Fruit fly (Drosophila melanogaster): Measurements from ENCODE around the gene Vha100-1.

The Vha100-1 gene

dm6 chr3R:29157418-29158398, 26.7 kb downstream of the Vha100-1 start, which contains the start of gene rdog (continued):
- TF ChIP-seq CG34224 (GFP tag; IDR thresholded peaks at IDR 0.05; ENCODE audit: partially characterized antibody) = peak; percentile 42; the same call in 1 of the 3 replicates
- TF ChIP-seq Mrtf (GFP tag; IDR thresholded peaks at IDR 0.05) = peak; percentile 35; the same call in 1 of the 3 replicates
- TF ChIP-seq stwl (tag; optimal IDR thresholded peaks at IDR 0.05) = peak; percentile 48
- TF ChIP-seq dan (GFP tag; IDR thresholded peaks at IDR 0.05) = no peak
- TF ChIP-seq CG10274 (GFP tag; optimal IDR thresholded peaks at IDR 0.05) = peak; percentile 46
- TF ChIP-seq CG11093 (GFP tag; IDR thresholded peaks at IDR 0.05) = 0 out of 3 replicates have a peak, but pooled peaks have one; percentile 43
- TF ChIP-seq btn (GFP tag; optimal IDR thresholded peaks at IDR 0.05) = peak; percentile 62
- TF ChIP-seq NC2β (GFP tag; optimal IDR thresholded peaks at IDR 0.05) = peak; percentile 85
- TF ChIP-seq vfl (GFP tag; optimal IDR thresholded peaks at IDR 0.05) = peak; percentile 49
- no peak for TF ChIP-seq Eip74EF (GFP tag; optimal IDR thresholded peaks at IDR 0.05)
- TF ChIP-seq hbn (GFP tag; IDR thresholded peaks at IDR 0.05; ENCODE audit: partially characterized antibody) = no peak
- TF ChIP-seq psq (GFP tag; optimal IDR thresholded peaks at IDR 0.05) = peak; percentile 48
- TF ChIP-seq CG5180 (GFP tag; optimal IDR thresholded peaks at IDR 0.05) = peak; percentile 57
- TF ChIP-seq lab (GFP tag; optimal IDR thresholded peaks at IDR 0.05) = peak; percentile 84
- TF ChIP-seq Lhr (GFP tag; optimal IDR thresholded peaks at IDR 0.05) = peak; percentile 34
- TF ChIP-seq Oli (tag; optimal IDR thresholded peaks at IDR 0.05) = peak; percentile 83
- no peak for TF ChIP-seq CG2889 (GFP tag; IDR thresholded peaks at IDR 0.05)
- no peak for TF ChIP-seq Dp (GFP tag; optimal IDR thresholded peaks at IDR 0.05)
- peak; percentile 79 for TF ChIP-seq CG9817 (tag; optimal IDR thresholded peaks at IDR 0.05)
- TF ChIP-seq Meics (GFP tag; optimal IDR thresholded peaks at IDR 0.05) = peak; percentile 81
- no peak for TF ChIP-seq CG43689 (GFP tag; IDR thresholded peaks at IDR 0.05)
- TF ChIP-seq CG31224 (GFP tag; IDR thresholded peaks at IDR 0.05) = no peak; the same call in 1 of the 2 replicates
- peak; percentile 72 for TF ChIP-seq nom (GFP tag; optimal IDR thresholded peaks at IDR 0.05)
- TF ChIP-seq fru (optimal IDR thresholded peaks at IDR 0.05) = no peak
- TF ChIP-seq Ravus (GFP tag; IDR thresholded peaks at IDR 0.05) = no peak
- TF ChIP-seq unc-4 (GFP tag; IDR thresholded peaks at IDR 0.05; ENCODE audit: partially characterized antibody) = no peak
- TF ChIP-seq Sox100B (GFP tag; optimal IDR thresholded peaks at IDR 0.05) = no peak
- TF ChIP-seq Doc3 (GFP tag; IDR thresholded peaks at IDR 0.05; ENCODE audit: partially characterized antibody) = no peak
- TF ChIP-seq CG13894 (tag; optimal IDR thresholded peaks at IDR 0.05) = peak; percentile 89
- TF ChIP-seq Dfd (GFP tag; optimal IDR thresholded peaks at IDR 0.05) = no peak
- 0 out of 3 replicates have a peak, but pooled peaks have one; percentile 39 for TF ChIP-seq CG2199 (GFP tag; IDR thresholded peaks at IDR 0.05)
- TF ChIP-seq CG13287 (GFP tag; IDR thresholded peaks at IDR 0.05; ENCODE audit: partially characterized antibody) = peak; percentile 35; the same call in 1 of the 2 replicates
- TF ChIP-seq Dbx (GFP tag; IDR thresholded peaks at IDR 0.05) = peak; percentile 43; the same call in 1 of the 3 replicates
- no peak for TF ChIP-seq pfk (GFP tag; optimal IDR thresholded peaks at IDR 0.05)
- no peak for TF ChIP-seq Lpt (GFP tag; optimal IDR thresholded peaks at IDR 0.05)
- TF ChIP-seq MBD-R2 (GFP tag; IDR thresholded peaks at IDR 0.05) = peak; percentile 42
- no peak for TF ChIP-seq CG1832 (GFP tag; optimal IDR thresholded peaks at IDR 0.05)
- no peak; the same call in 1 of the 2 replicates for TF ChIP-seq Nf-YA (GFP tag; IDR thresholded peaks at IDR 0.05)
- TF ChIP-seq Dip2 (GFP tag; IDR thresholded peaks at IDR 0.05) = no peak
- TF ChIP-seq knrl (GFP tag; IDR thresholded peaks at IDR 0.05; ENCODE audit: partially characterized antibody) = no peak; the same call in 2 of the 3 replicates
- TF ChIP-seq CG7963 (GFP tag; IDR thresholded peaks at IDR 0.05; ENCODE audit: partially characterized antibody) = no peak
- no peak for TF ChIP-seq exex (tag; optimal IDR thresholded peaks at IDR 0.05)
- no peak for TF ChIP-seq CG2712 (tag; optimal IDR thresholded peaks at IDR 0.05)
- peak; percentile 80 for TF ChIP-seq CG7786 (GFP tag; optimal IDR thresholded peaks at IDR 0.05)
- TF ChIP-seq CG3838 (GFP tag; optimal IDR thresholded peaks at IDR 0.05) = peak; percentile 56
- 0 out of 3 replicates have a peak, but pooled peaks have one; percentile 17 for TF ChIP-seq H15 (GFP tag; IDR thresholded peaks at IDR 0.05)
- TF ChIP-seq CG10462 (GFP tag; optimal IDR thresholded peaks at IDR 0.05) = peak; percentile 75
